Worm (Caenorhabditis elegans) whole organism, late embryonic: ENCODE results near the gene Y82E9BL.18.

ENCODE experiments used
- nfya-1 ChIP-seq: sonication (generic microtip); optimal IDR thresholded peaks from 2 replicates; lab custom pipeline; 2017; ENCODE audit warnings: missing genetic modification characterization, mild to moderate bottlenecking, missing compliant biosample characterization, antibody characterized with exemption, moderate library complexity
- pag-3 ChIP-seq: sonication (generic microtip); optimal IDR thresholded peaks from 2 replicates; lab custom pipeline; 2016; ENCODE audit warnings: missing compliant biosample characterization, missing genetic modification characterization, borderline replicate concordance

DNA sequence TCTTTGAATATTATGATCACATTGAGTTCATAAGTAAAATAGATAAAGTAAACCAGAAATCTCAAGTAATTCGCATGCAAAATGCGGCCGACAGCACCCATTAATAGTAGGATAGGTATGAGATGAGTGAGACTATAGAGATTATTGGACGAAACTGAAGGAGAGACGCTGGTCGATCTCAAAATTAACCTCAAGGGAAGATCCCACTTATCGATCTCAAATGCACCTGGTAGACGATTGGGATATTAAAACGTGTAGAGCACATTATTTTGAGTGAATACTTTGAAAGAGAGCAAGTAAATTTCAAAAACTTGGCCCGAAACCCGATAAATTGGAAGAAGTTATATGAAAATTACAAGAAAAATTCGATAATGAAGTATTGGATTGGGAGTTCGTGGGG, 19.1 kb downstream of the Y82E9BL.18 start, which contains the start of gene Y82E9BL.6:
- TF ChIP-seq pag-3 (tag; lab: Kevin White, UChicago) (no peak), nfya-1 (tag; lab: Kevin White, UChicago) (no peak)
